Worm (Caenorhabditis elegans) whole organism, midembryonic: ENCODE results near the gene F41G3.20.

Experiments used
- T22C8.4 ChIP-seq: fragments of 200-800 bp; sonication (Bioruptor generic); IDR thresholded peaks from 2 replicates; pipeline ENCODE4 v1.3.6; 2022; ENCODE audit warnings: missing genetic modification characterization, missing compliant biosample characterization
- cog-1 ChIP-seq: sonication (generic microtip); optimal IDR thresholded peaks from 2 replicates; lab custom pipeline; 2016; ENCODE audit warnings: missing genetic modification characterization, missing compliant biosample characterization
- flt-1 ChIP-seq: fragments of 200-800 bp; sonication (Bioruptor generic); IDR thresholded peaks from 2 replicates; pipeline ENCODE4 v1.3.6; 2022; ENCODE audit warnings: missing genetic modification characterization, missing compliant biosample characterization
- klf-2 ChIP-seq: fragments of 200-800 bp; sonication (Bioruptor generic); conservative IDR thresholded peaks from 2 replicates; pipeline ENCODE4 v1.3.6; 2022; ENCODE audit warnings: missing genetic modification reagents, missing genetic modification characterization, missing compliant biosample characterization
- med-1 ChIP-seq: sonication (generic microtip); optimal IDR thresholded peaks from 2 replicates; lab custom pipeline; 2017; ENCODE audit warnings: missing genetic modification characterization, mild to moderate bottlenecking, missing compliant biosample characterization, antibody characterized with exemption, missing genetic modification reagents; ENCODE audit not compliant: insufficient read depth
- ref-1 ChIP-seq: fragments of 200-800 bp; sonication (Bioruptor generic); conservative IDR thresholded peaks from 2 replicates; pipeline ENCODE4 v1.3.6; 2022; ENCODE audit warnings: missing genetic modification reagents, missing genetic modification characterization, missing compliant biosample characterization
- tab-1 ChIP-seq: fragments of 200-800 bp; sonication (Bioruptor generic); IDR thresholded peaks from 2 replicates; pipeline ENCODE4 v1.3.6; 2022; ENCODE audit warnings: missing genetic modification characterization, missing compliant biosample characterization
- ztf-23 ChIP-seq: fragments of 200-800 bp; sonication (Bioruptor generic); IDR thresholded peaks from 2 replicates; pipeline ENCODE4 v1.3.6; 2022; ENCODE audit warnings: missing genetic modification reagents, missing genetic modification characterization, missing compliant biosample characterization
- ztf-29 ChIP-seq: fragments of 200-800 bp; sonication (Bioruptor generic); IDR thresholded peaks from 2 replicates; pipeline ENCODE4 v1.3.6; 2022; ENCODE audit warnings: missing genetic modification reagents, missing genetic modification characterization, missing compliant biosample characterization

Gene F41G3.20

ce11 chrII:6734674-6735073, 16.2 kb downstream of the F41G3.20 start, which contains the start of gene T14B4.3:
Gene T14B4.3, plus strand, starts transcription at chrII:6734937.
- TF ChIP-seq med-1 (GFP tag; lab: Kevin White, UChicago): no peak
- no peak for TF ChIP-seq tab-1 (GFP tag; lab: Robert Waterston, UW)
- peak; percentile 26 for TF ChIP-seq cog-1 (tag; lab: Kevin White, UChicago)
- TF ChIP-seq flt-1 (GFP tag; lab: Robert Waterston, UW): no peak
- TF ChIP-seq ref-1 (GFP tag; lab: Robert Waterston, UW): no peak
- no peak for TF ChIP-seq klf-2 (GFP tag; lab: Robert Waterston, UW)
- no peak for TF ChIP-seq T22C8.4 (GFP tag; lab: Robert Waterston, UW)
- TF ChIP-seq ztf-29 (GFP tag; lab: Robert Waterston, UW): no peak
- peak; percentile 50; the same call in 1 of the 2 replicates for TF ChIP-seq ztf-23 (GFP tag; lab: Robert Waterston, UW)

ce11 chrII:6733718-6734117, 17.1 kb downstream of the F41G3.20 start, which contains the start of gene T14B4.9:
Gene T14B4.9, minus strand, starts transcription at chrII:6733818.
- no peak for TF ChIP-seq tab-1 (GFP tag; lab: Robert Waterston, UW)
- TF ChIP-seq cog-1 (tag; lab: Kevin White, UChicago): no peak

- TF ChIP-seq ztf-23 (GFP tag; lab: Robert Waterston, UW) (no peak), T22C8.4 (GFP tag; lab: Robert Waterston, UW) (no peak), klf-2 (GFP tag; lab: Robert Waterston, UW) (no peak), flt-1 (GFP tag; lab: Robert Waterston, UW) (no peak), cog-1 (tag; lab: Kevin White, UChicago) (no peak), tab-1 (GFP tag; lab: Robert Waterston, UW) (no peak), ref-1 (GFP tag; lab: Robert Waterston, UW) (no peak), ztf-29 (GFP tag; lab: Robert Waterston, UW) (no peak), med-1 (GFP tag; lab: Kevin White, UChicago) (no peak)
Observed at ce11 chrII:6729331-6729730, 21.5 kb downstream of the F41G3.20 start, which contains the start of gene T14B4.8. Gene T14B4.8, minus strand, starts transcription at chrII:6729390.

ce11 chrII:6726814-6727213, 24.0 kb downstream of the F41G3.20 start:
- no peak for TF ChIP-seq ref-1 (GFP tag; lab: Robert Waterston, UW)
- no peak for TF ChIP-seq ztf-29 (GFP tag; lab: Robert Waterston, UW)
- TF ChIP-seq cog-1 (tag; lab: Kevin White, UChicago): no peak
- no peak for TF ChIP-seq ztf-23 (GFP tag; lab: Robert Waterston, UW)
- TF ChIP-seq klf-2 (GFP tag; lab: Robert Waterston, UW): no peak
- TF ChIP-seq med-1 (GFP tag; lab: Kevin White, UChicago): no peak
- TF ChIP-seq T22C8.4 (GFP tag; lab: Robert Waterston, UW): no peak
- TF ChIP-seq flt-1 (GFP tag; lab: Robert Waterston, UW): no peak
- TF ChIP-seq tab-1 (GFP tag; lab: Robert Waterston, UW): no peak

- peak; percentile 9 for TF ChIP-seq med-1 (GFP tag; lab: Kevin White, UChicago)
- TF ChIP-seq T22C8.4 (GFP tag; lab: Robert Waterston, UW): no peak
- no peak for TF ChIP-seq klf-2 (GFP tag; lab: Robert Waterston, UW)
- peak; percentile 70; the same call in 1 of the 2 replicates for TF ChIP-seq tab-1 (GFP tag; lab: Robert Waterston, UW)
- TF ChIP-seq flt-1 (GFP tag; lab: Robert Waterston, UW): peak; percentile 65; the same call in 1 of the 2 replicates
- peak; percentile 85 for TF ChIP-seq ztf-23 (GFP tag; lab: Robert Waterston, UW)
- TF ChIP-seq ztf-29 (GFP tag; lab: Robert Waterston, UW): 0 out of 2 replicates have a peak, but pooled peaks have one; percentile 45
- no peak for TF ChIP-seq cog-1 (tag; lab: Kevin White, UChicago)
Observed at ce11 chrII:6721581-6721980, 29.2 kb downstream of the F41G3.20 start.

- no peak for TF ChIP-seq klf-2 (GFP tag; lab: Robert Waterston, UW)
- TF ChIP-seq cog-1 (tag; lab: Kevin White, UChicago): no peak
- TF ChIP-seq med-1 (GFP tag; lab: Kevin White, UChicago): no peak
- no peak for TF ChIP-seq ztf-29 (GFP tag; lab: Robert Waterston, UW)
- TF ChIP-seq flt-1 (GFP tag; lab: Robert Waterston, UW): no peak
- no peak for TF ChIP-seq ref-1 (GFP tag; lab: Robert Waterston, UW)
- TF ChIP-seq tab-1 (GFP tag; lab: Robert Waterston, UW): no peak
- no peak for TF ChIP-seq ztf-23 (GFP tag; lab: Robert Waterston, UW)
- no peak for TF ChIP-seq T22C8.4 (GFP tag; lab: Robert Waterston, UW)
Observed at ce11 chrII:6718221-6718620, 32.6 kb downstream of the F41G3.20 start, which contains the start of gene tsp-10. Gene tsp-10, plus strand, starts transcription at chrII:6718586.

- no peak for TF ChIP-seq med-1 (GFP tag; lab: Kevin White, UChicago)
- no peak for TF ChIP-seq ztf-29 (GFP tag; lab: Robert Waterston, UW)
- TF ChIP-seq T22C8.4 (GFP tag; lab: Robert Waterston, UW): no peak
- no peak for TF ChIP-seq cog-1 (tag; lab: Kevin White, UChicago)
- no peak for TF ChIP-seq ref-1 (GFP tag; lab: Robert Waterston, UW)
- no peak for TF ChIP-seq ztf-23 (GFP tag; lab: Robert Waterston, UW)
- TF ChIP-seq klf-2 (GFP tag; lab: Robert Waterston, UW): no peak
- TF ChIP-seq tab-1 (GFP tag; lab: Robert Waterston, UW): no peak
- no peak for TF ChIP-seq flt-1 (GFP tag; lab: Robert Waterston, UW)
Observed at ce11 chrII:6716638-6717037, 34.2 kb downstream of the F41G3.20 start, which contains the start of the genes T14B4.5 and T14B4.20. Gene T14B4.5, plus strand, starts transcription at chrII:6716863. Gene T14B4.20, plus strand, starts transcription at chrII:6716901.

ce11 chrII:6715853-6716252, 35.0 kb downstream of the F41G3.20 start:
- TF ChIP-seq cog-1 (tag; lab: Kevin White, UChicago): no peak
- TF ChIP-seq ref-1 (GFP tag; lab: Robert Waterston, UW): no peak

- TF ChIP-seq klf-2 (GFP tag; lab: Robert Waterston, UW) (no peak), T22C8.4 (GFP tag; lab: Robert Waterston, UW) (no peak), cog-1 (tag; lab: Kevin White, UChicago) (no peak), med-1 (GFP tag; lab: Kevin White, UChicago) (no peak), ztf-23 (GFP tag; lab: Robert Waterston, UW) (no peak), ztf-29 (GFP tag; lab: Robert Waterston, UW) (no peak), tab-1 (GFP tag; lab: Robert Waterston, UW) (no peak), flt-1 (GFP tag; lab: Robert Waterston, UW) (no peak), ref-1 (GFP tag; lab: Robert Waterston, UW) (no peak)
Observed at ce11 chrII:6713832-6714342, 36.9 kb downstream of the F41G3.20 start, which contains the start of gene dpy-2. Gene dpy-2, plus strand, starts transcription at chrII:6714292.
